Fruit fly (Drosophila melanogaster): Measurements from ENCODE around the gene mtTFB1.

- TF ChIP-seq psq (optimal IDR thresholded peaks at IDR 0.05) (no peak), insv (optimal IDR thresholded peaks at IDR 0.05) (no peak), Myc (optimal IDR thresholded peaks at IDR 0.05) (no peak), Sin3A (optimal IDR thresholded peaks at IDR 0.05) (no peak), ttk (optimal IDR thresholded peaks at IDR 0.05) (no peak), h (optimal IDR thresholded peaks at IDR 0.05) (no peak)
These were observed 7.6 kb downstream of the mtTFB1 start for dm6 chr3L:11716347-11716746.
